Worm (Caenorhabditis elegans) whole organism, L4/young adult: Measurements from ENCODE around the gene pdl-1.

ENCODE experiments used
- dao-5 ChIP-seq: sonication (generic microtip); optimal IDR thresholded peaks from 2 replicates; lab custom pipeline; 2016; ENCODE audit warnings: missing genotype, missing genetic modification characterization, moderate library complexity, missing compliant biosample characterization
- him-1 ChIP-seq: sonication (generic microtip); optimal IDR thresholded peaks from 2 replicates; lab custom pipeline; 2016; ENCODE audit warnings: missing genotype, missing genetic modification reagents, missing genetic modification characterization, missing compliant biosample characterization

- no peak for TF ChIP-seq dao-5 (tag; lab: Kevin White, UChicago)
- no peak for TF ChIP-seq him-1 (tag; lab: Kevin White, UChicago)
Observed at ce11 chrII:7161512-7161911, 22.1 kb upstream of the pdl-1 start, which contains the start of gene C27H5.12.
